Fruit fly (Drosophila melanogaster): ENCODE measurements around the gene mRRF2.

The mRRF2 gene

DNA sequence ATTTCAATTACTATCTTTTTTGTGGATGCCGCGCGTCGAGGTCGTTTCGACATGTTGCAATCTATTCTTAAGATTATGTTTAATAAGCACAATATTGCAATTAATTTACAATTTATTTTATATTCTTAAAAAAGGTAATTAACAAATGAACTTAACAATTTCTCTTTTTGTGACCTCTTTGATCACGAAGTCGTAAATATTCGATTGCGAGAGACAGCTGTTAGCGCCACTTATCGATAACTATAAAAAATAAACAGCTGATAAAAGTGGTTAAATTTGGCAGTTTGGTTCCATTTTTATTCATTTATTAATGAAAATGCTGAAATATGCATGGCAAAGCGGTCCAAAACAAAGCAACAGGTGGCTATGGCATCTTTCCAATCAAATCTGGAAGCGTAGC lies at the start of gene mRRF2, which contains the start of gene CG31156:
TSS of gene mRRF2 (plus strand) at position 239 of the 400 bp plus-strand sequence.
TSS of gene CG31156 (minus strand) at position 209 of the 400 bp plus-strand sequence.
- no peak for TF ChIP-seq noc (tag; optimal IDR thresholded peaks at IDR 0.05)

DNA sequence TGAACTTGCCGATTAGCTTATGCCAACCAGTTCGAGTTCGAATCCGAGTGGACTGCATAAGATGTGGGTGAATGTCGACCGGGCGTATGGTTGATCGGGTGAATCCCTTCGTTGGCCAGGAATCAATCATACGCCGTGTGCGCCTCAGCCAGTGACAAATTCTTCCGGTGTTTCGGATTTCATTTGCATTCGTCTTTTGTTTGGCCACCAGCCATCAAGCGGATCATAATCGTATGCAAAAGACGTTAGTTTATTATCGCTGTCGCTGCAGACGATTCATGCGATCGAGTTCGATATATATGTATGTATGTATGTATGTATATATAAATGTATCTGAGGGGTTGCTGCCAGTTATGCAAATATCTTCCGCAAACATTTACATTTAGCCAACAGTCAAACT lies 49.4 kb upstream of the mRRF2 start:
- TF ChIP-seq noc (tag; optimal IDR thresholded peaks at IDR 0.05): no peak

DNA sequence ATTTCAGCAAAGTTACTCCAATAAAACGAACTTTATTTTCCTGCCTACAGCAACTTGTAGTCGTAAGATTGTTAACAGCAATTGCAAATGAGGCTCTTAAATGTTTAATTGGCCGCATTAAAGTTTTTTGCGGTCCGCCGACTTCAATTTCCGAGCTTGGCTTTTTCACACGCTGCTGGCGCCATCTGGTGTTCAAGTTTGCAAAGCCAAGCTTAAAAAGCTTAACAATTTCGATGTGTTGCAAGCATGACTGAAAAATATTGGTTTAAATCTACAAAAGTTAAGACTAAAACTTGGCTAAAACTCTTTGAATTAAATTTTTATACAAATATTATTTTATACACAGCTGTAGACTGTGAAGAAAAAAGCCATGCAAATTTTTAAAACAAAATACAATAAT lies 48.8 kb upstream of the mRRF2 start:
- no peak for TF ChIP-seq noc (tag; optimal IDR thresholded peaks at IDR 0.05)

DNA sequence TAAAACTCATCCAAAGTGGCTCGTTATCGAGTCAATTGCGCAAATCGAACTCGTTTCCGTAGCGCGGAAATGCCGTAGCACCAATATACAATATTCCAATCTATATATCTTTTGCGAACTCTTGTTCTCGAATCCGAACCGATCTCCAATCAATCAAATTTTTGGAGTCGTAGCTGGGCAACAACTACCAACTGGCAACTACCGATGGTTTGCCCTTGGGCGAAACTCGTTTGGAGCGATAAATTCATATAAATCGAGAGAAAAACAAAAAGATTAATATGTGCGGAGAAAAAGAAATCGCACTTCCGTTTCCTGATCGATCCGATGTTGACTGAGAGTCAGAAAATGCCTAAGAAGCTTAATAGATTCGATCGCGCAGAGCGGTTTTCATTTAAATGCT lies 47.8 kb upstream of the mRRF2 start:
- no peak for TF ChIP-seq noc (tag; optimal IDR thresholded peaks at IDR 0.05)

DNA sequence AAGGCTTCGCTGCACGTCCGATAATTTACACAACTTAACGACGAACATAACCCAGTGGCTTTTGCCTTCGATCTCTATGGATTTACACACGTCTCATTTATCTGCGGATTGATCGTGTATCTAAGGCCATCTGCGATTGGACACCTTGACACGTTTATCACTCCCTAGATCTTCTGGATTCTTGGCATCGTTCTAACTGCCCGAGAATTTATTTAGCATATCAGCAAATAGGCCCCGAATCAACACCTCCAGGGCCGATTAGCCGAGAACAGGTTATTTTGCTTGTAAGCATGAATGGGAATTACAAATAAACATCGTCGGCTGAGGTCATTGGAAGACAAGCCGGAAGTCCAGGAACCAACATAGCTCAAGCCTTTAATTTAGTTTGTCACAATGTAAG lies 45.0 kb upstream of the mRRF2 start:
- TF ChIP-seq noc (tag; optimal IDR thresholded peaks at IDR 0.05): no peak

DNA sequence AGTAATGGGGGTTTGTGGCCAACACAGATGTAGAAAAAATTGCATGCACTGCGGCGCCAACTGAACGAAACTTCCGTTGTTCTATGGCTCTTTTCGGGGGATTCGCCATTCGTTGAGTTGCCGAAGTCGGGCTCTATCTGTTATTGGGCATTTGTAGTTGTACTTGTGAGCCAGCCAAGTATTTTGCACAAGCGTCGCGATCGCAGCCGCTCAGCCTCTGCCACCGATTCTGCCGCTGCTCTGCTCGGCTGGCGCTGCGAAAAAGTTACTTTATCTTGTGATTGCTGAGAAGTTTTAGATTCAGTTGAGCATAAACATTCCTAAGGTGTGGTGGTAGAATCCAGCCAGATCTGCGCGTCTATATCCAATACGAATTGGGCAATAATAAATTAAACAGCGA lies 43.6 kb upstream of the mRRF2 start, which contains the start of gene CG33110:
TSS of gene CG33110 (plus strand) at position 301 of the 400 bp plus-strand sequence.
- no peak for TF ChIP-seq noc (tag; optimal IDR thresholded peaks at IDR 0.05)

DNA sequence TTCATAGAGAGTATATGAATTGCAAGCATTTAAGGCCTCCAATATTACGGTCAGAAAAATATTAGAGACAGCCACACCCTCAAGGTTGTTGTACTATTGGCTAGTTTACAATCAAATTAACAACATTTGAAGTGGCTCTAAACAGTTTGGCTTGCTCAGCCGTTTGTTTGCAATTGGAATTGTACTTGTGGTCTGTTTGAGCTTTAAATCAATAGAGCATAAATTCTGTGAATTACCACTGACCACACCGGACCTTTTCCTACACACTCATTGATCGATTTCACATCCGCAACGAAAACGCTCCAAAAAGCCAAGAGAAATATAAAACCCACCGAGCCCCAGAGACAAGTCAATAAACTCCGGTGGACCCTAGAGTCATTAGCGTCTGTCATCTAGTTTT lies 39.9 kb upstream of the mRRF2 start:
- TF ChIP-seq noc (tag; optimal IDR thresholded peaks at IDR 0.05): no peak

DNA sequence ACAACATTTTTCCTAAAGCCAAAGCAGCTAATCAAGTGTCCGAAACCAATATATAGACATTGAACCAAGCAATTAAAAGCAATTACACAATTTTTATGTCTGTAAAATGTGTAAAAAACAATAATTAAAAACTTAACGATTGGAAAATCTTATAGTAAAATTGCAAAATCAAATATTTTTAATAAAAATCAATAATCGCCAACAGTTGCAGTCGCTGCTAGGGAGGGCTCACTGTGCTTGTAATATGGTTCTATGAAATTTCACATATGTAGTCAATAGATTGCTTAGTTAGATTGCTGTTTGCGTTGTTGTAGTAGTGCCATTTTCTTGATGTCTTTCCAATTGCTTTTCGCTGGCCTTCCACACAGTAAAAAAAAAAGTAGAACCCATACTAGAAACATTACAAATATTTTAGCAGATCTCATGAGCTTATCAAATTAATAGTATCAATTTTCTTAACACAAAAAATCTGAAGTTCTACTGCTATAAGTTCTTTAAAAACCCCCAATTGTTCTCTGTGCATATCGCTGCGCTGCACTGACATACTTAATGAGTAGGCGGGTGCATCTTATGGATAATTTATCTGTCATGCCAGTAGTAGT lies 37.3 kb upstream of the mRRF2 start:
- no peak for TF ChIP-seq noc (tag; optimal IDR thresholded peaks at IDR 0.05)

DNA sequence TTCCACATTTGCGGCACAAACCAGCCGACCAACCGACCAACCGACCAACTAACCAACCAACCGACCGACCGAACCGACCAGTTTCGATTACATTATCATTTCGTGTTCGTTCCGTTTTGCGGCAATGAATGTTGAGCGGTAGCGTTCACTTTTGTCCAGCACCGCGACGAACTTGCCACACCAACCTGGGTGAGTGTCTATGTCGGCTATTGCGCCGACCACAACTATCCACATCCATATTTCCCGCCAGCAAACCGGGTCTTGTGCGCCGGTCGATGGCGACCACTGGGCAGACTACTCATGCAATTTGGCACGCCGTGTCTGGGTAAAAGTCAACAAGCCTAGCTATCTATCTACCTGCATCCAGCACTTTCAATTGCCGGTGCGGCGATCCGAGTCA lies 36.5 kb upstream of the mRRF2 start:
- no peak for TF ChIP-seq noc (tag; optimal IDR thresholded peaks at IDR 0.05)

DNA sequence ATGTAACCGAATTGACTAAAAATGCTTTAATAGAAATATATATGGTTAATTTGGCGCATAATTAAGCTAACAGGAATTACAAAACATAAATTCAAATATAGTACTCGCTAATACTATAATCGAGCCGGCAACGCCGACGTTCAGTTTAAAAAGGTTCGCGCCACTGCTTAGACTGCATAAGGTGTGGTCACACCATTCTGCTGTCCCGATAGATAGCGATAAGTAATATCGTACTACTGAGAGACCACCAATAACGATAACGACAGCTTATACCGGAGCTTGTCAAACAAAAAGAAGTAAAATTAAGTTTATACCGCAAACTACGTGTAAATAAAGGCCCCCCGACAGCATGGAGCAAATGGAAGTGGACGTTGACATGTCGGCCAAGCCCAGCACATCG lies 32.9 kb upstream of the mRRF2 start, which contains the start of gene CSN6:
TSS of gene CSN6 (plus strand) at position 228 of the 400 bp plus-strand sequence.
- TF ChIP-seq noc (tag; optimal IDR thresholded peaks at IDR 0.05): no peak

DNA sequence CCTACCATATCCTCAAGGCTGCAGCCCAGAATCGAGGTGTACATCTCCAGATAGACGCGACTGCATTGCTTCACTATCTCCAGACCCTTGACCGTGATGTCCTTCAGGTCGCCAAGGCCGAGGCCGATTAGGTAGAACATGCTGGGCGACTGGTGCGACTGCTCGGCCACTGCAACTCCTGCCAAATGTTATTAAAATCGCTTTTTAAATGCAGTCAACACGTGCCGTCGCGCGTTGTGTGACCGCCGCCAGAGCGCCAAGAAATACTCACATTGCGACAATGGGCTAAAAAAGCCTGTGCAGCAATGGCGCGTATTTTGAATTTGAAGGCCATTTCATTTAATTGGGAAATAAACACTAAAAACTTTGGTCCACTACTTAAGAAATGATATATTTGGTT lies 30.5 kb upstream of the mRRF2 start, which contains the start of gene Dph5:
TSS of gene Dph5 (minus strand) at position 245 of the 400 bp plus-strand sequence.
- TF ChIP-seq noc (tag; optimal IDR thresholded peaks at IDR 0.05): no peak

DNA sequence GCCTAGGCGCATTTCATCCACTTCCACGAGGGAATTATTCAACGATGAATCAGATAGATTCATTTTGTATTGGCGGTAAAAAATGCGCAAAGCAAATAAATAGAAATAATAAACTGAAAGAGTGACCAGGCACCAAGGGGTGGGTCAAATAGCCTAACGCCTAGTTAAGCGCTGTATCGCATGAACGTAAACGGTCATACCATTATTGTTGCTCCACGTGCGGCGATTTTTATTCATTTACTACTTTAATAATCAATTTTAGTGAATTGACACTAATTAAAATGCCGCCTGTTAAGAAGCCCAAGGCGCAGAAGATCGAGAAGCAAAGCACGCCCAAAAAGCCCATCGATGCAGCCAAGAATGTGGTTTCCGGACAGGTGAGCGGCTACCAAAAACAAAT lies 28.9 kb upstream of the mRRF2 start, which contains the start of the genes CG33107 and CG6937:
TSS of gene CG33107 (minus strand) at position 137 of the 400 bp plus-strand sequence.
TSS of gene CG6937 (plus strand) at position 192 of the 400 bp plus-strand sequence.
- TF ChIP-seq noc (tag; optimal IDR thresholded peaks at IDR 0.05): no peak

DNA sequence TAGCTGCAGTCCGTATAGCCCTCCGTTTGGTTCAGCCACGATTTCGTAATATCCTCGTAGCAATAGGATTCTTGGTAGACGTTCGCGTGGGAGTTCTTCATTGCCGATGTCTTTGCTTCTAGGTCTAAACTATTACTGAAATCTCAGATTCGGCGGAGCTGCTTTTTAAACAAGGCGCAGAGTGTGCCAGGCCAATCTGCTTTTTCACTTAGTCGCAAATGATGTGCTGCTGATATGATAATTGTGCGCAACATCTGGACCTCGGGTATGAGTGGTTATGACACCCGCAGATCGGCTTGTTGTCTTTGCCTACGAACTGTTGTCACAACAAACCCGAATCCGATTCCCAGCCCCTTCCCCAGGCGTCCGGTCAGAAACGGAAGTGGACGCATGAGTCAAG lies 27.0 kb upstream of the mRRF2 start, which contains the start of gene btn:
TSS of gene btn (minus strand) at position 101 of the 400 bp plus-strand sequence.
- TF ChIP-seq noc (tag; optimal IDR thresholded peaks at IDR 0.05): no peak

DNA sequence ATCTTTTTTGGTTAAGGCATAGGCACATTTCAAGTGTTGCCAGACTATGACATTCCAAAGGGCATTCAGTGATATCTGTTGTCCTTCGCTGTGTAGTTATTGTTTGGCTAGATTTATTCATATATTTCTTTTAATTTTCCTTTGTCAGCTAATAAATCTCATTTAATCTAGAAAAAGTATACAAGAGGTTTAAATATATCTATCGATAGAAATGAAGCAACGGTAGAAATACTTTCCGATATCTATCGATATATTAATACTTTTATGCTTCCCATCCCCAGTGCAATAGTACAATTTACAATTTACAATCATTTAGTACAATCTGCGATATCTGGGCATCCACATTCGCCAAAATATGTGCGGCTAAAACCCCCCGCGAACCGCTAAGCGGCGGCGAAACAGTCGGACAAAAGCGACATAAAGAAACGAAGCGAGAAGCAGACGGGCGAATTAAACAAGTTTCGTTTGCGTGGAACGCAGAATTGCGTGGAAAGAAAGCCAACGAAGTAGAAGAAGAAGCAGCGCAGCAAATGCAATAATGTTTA lies 26.0 kb upstream of the mRRF2 start, which contains the start of gene Efa6:
TSS of gene Efa6 (plus strand) at position 337 of the 545 bp plus-strand sequence.
- peak; percentile 52 for TF ChIP-seq noc (tag; optimal IDR thresholded peaks at IDR 0.05)

DNA sequence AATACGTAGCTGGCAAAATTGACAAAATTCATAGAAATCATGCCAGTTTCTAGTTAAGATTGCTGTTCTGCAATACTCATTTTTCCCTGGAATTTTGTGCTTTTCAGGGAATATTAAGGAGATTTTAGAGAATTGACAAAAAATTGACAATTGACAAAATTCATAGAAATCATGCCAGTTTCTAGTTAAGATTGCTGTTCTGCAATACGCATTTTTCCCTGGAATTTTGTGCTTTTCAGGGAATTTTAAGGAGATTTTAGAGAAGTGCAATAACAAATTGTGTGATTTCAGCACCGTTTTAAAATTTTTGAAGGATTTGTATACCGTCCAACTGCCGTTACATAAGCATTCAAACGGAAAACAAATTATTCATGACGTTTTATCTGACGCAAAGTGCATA lies 24.7 kb upstream of the mRRF2 start:
- TF ChIP-seq noc (tag; optimal IDR thresholded peaks at IDR 0.05): no peak

DNA sequence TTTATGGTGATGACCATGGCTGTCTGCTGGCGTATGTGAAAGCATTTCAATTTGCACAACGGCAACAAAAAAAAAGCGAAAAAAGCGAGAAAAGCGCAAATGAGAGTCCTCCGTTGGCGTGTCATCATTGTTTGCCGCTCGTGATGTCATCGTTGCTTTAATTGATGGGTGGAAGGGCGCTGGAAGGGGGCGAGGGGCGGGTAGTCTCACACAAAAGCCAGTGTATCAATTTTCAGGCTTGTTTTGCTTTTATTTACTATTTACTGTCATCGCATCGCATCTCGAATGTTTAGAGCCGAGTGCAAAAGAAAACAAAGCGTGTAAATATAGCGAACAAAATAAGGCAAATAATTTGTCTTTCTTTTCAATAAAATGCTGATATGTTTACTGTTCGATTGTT lies 24.2 kb upstream of the mRRF2 start:
- TF ChIP-seq noc (tag; optimal IDR thresholded peaks at IDR 0.05): no peak

DNA sequence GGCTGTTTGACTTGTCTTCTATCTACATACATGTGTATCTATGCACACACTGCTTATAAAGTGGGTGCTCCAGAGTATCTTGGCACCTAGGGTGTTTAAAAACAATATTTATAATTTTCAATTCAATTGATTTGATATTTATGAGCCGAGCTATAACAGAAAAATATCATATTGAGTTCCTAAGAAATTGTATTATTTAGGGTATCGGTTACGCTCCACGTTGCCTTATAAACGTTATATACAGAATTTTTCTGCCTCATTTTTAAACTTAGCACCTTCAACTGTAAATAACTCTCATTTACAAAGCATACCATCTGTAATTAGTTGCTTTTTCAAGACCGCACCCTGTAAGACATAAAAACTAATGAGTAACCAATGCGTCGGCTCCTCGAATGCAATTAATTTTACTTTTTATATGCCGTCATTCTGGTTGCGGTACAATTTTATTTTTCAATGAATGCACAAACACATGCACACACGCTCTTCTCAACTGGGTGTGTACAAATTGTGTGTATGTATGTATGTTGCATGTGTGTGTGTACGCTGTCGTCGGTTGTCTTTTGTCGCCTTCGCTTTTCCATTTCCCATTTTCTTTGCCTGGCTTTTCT lies 22.7 kb upstream of the mRRF2 start:
- no peak for TF ChIP-seq noc (tag; optimal IDR thresholded peaks at IDR 0.05)
